Fruit fly (Drosophila melanogaster) Kc167 (cell line): ENCODE data around the gene lds.

ENCODE experiments used
- Myc ChIP-seq: fragments of >200 bp; optimal IDR thresholded peaks from 2 replicates; lab custom pipeline; 2017; ENCODE audit warnings: missing external identifiers
- h ChIP-seq: fragments of >200 bp; optimal IDR thresholded peaks from 3 replicates; lab custom pipeline; 2018; ENCODE audit warnings: missing external identifiers
- insv ChIP-seq: fragments of >200 bp; optimal IDR thresholded peaks from 3 replicates; lab custom pipeline; 2018; ENCODE audit warnings: missing external identifiers
- psq ChIP-seq: fragments of >200 bp; optimal IDR thresholded peaks from 2 replicates; lab custom pipeline; 2017; ENCODE audit warnings: missing external identifiers

DNA sequence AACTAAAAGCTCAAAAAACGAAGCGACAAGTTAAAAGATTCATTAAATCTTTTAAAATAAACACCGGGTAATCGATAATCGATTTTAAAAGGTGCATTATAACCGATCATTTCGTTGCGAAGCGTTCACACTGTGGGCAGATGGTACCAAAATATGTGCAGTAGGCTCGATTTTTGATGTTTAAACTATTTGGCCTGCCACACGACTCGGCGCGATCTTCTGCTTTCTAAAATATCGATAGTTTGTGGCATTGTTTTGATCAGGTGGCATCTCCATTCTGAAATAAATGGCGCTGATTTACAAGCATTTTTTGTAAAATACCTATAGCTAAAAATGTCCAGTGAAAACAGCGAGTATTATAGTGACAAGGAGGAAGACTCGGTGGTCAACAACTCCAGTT, at the start of gene lds, which contains the start of gene CG10445:
- TF ChIP-seq Myc (lab: Kevin White, UChicago): no peak
- no peak for TF ChIP-seq h (lab: Kevin White, UChicago)
- TF ChIP-seq psq (lab: Kevin White, UChicago): no peak
- TF ChIP-seq insv: no peak
